Worm (Caenorhabditis elegans) whole organism, L4 larva: ENCODE data around the gene Y37D8A.2.

ENCODE experiments used
- F37D6.2 ChIP-seq: sonication (generic microtip); optimal IDR thresholded peaks from 2 replicates; lab custom pipeline; 2016; ENCODE audit warnings: mild to moderate bottlenecking, missing genetic modification characterization, missing compliant biosample characterization
- F44E2.7 ChIP-seq: fragments of 200-800 bp; sonication (Bioruptor generic); IDR thresholded peaks from 2 replicates; pipeline ENCODE4 v2.1.2; 2022; ENCODE audit warnings: missing genetic modification characterization, missing compliant biosample characterization
- F49E8.2 ChIP-seq: sonication (generic microtip); optimal IDR thresholded peaks from 2 replicates; lab custom pipeline; 2016; ENCODE audit warnings: missing compliant biosample characterization, mild to moderate bottlenecking, missing genetic modification characterization, borderline replicate concordance
- Y75B8A.6 ChIP-seq: fragments of 200-800 bp; sonication (Bioruptor generic); IDR thresholded peaks from 2 replicates; pipeline ENCODE4 v1.3.6; 2022; ENCODE audit warnings: missing genetic modification reagents, missing genetic modification characterization, missing compliant biosample characterization
- ZK337.2 ChIP-seq: fragments of 200-800 bp; sonication (Bioruptor generic); IDR thresholded peaks from 2 replicates; pipeline ENCODE4 v1.3.6; 2022; ENCODE audit warnings: missing genetic modification reagents, missing genetic modification characterization, missing compliant biosample characterization
- ZK546.5 ChIP-seq, 2 experiments: sonication (generic microtip); optimal IDR thresholded peaks; 2 replicates each; lab custom pipeline; 2017; ENCODE audit warnings: missing biosample characterization in 2 of 2, missing genetic modification characterization in 2 of 2
- aha-1 ChIP-seq: fragments of 150-350 bp; peaks from one replicate; lab custom pipeline; 2014; ENCODE audit warnings: missing biosample characterization, missing genetic modification characterization
- ceh-20 ChIP-seq: fragments of 200-800 bp; sonication (Bioruptor generic); IDR thresholded peaks from 2 replicates; pipeline ENCODE4 v1.3.6; 2022; ENCODE audit warnings: missing genetic modification reagents, missing genetic modification characterization, missing compliant biosample characterization
- ceh-28 ChIP-seq: fragments of 150-350 bp; optimal IDR thresholded peaks from 2 replicates; lab custom pipeline; 2014; ENCODE audit warnings: missing biosample characterization, missing genetic modification reagents, missing genetic modification characterization
- ceh-44 ChIP-seq: fragments of 200-800 bp; sonication (Bioruptor generic); IDR thresholded peaks from 2 replicates; pipeline ENCODE4 v1.3.6; 2022; ENCODE audit warnings: missing genetic modification reagents, missing genetic modification characterization, missing compliant biosample characterization
- ceh-62 ChIP-seq: sonication (generic microtip); optimal IDR thresholded peaks from 2 replicates; lab custom pipeline; 2017; ENCODE audit warnings: missing biosample characterization, missing genetic modification characterization
- ces-1 ChIP-seq: fragments of 150-350 bp; sonication (generic microtip); optimal IDR thresholded peaks from 4 replicates; lab custom pipeline; 2014; ENCODE audit warnings: missing biosample characterization, missing genetic modification reagents, missing genetic modification characterization
- ctbp-1 ChIP-seq: fragments of 200-800 bp; sonication (Bioruptor generic); IDR thresholded peaks from 2 replicates; pipeline ENCODE4 v1.3.6; 2022; ENCODE audit warnings: missing genetic modification reagents, missing genetic modification characterization, missing compliant biosample characterization
- daf-12 ChIP-seq: fragments of 150-350 bp; optimal IDR thresholded peaks from 2 replicates; lab custom pipeline; 2014; ENCODE audit warnings: missing biosample characterization, missing genetic modification reagents, missing genetic modification characterization
- daf-16 ChIP-seq, 3 experiments: sonication (generic microtip); optimal IDR thresholded peaks; 2 replicates each; lab custom pipeline; 2016 to 2017; ENCODE audit warnings: missing genetic modification characterization in 3 of 3, missing genetic modification reagents in 3 of 3, mild to moderate bottlenecking in 2 of 3, missing compliant biosample characterization in 2 of 3, missing biosample characterization in 1 of 3, moderate library complexity in 1 of 3
- daf-19 ChIP-seq: fragments of 200-800 bp; sonication (Bioruptor generic); conservative IDR thresholded peaks from 2 replicates; pipeline ENCODE4 v1.3.6; 2022; ENCODE audit warnings: missing genetic modification characterization, missing compliant biosample characterization
- dmd-6 ChIP-seq: fragments of 200-800 bp; sonication (Bioruptor generic); IDR thresholded peaks from 2 replicates; pipeline ENCODE4 v1.3.6; 2022; ENCODE audit warnings: missing genetic modification reagents, missing genetic modification characterization, missing compliant biosample characterization
- dmd-8 ChIP-seq: fragments of 200-800 bp; sonication (Bioruptor generic); IDR thresholded peaks from 2 replicates; pipeline ENCODE4 v1.3.6; 2022; ENCODE audit warnings: missing genetic modification characterization, missing compliant biosample characterization
- dmd-9 ChIP-seq: fragments of 200-800 bp; sonication (Bioruptor generic); IDR thresholded peaks from 2 replicates; pipeline ENCODE4 v1.3.6; 2022; ENCODE audit warnings: missing genetic modification reagents, missing genetic modification characterization, missing compliant biosample characterization
- dve-1 ChIP-seq: sonication (generic microtip); optimal IDR thresholded peaks from 2 replicates; lab custom pipeline; 2017; ENCODE audit warnings: antibody characterized with exemption, mild to moderate bottlenecking, missing genetic modification characterization, missing compliant biosample characterization; ENCODE audit not compliant: insufficient read depth
- egl-43 ChIP-seq: fragments of 200-800 bp; sonication (Bioruptor generic); IDR thresholded peaks from 2 replicates; pipeline ENCODE4 v1.3.6; 2022; ENCODE audit warnings: missing genetic modification reagents, missing genetic modification characterization, missing compliant biosample characterization
- fkh-10 ChIP-seq: fragments of 150-350 bp; optimal IDR thresholded peaks from 2 replicates; lab custom pipeline; 2014; ENCODE audit warnings: missing biosample characterization, missing genetic modification reagents, missing genetic modification characterization
- hlh-30 ChIP-seq: sonication (generic microtip); optimal IDR thresholded peaks from 2 replicates; lab custom pipeline; 2017; ENCODE audit warnings: antibody characterized with exemption, mild to moderate bottlenecking, missing genetic modification characterization, missing compliant biosample characterization; ENCODE audit not compliant: insufficient read depth
- lim-7 ChIP-seq: fragments of 200-800 bp; sonication (Bioruptor generic); IDR thresholded peaks from 2 replicates; pipeline ENCODE4 v1.3.6; 2022; ENCODE audit warnings: missing genetic modification characterization, missing compliant biosample characterization
- lin-1 ChIP-seq: fragments of 200-800 bp; sonication (Bioruptor generic); IDR thresholded peaks from 2 replicates; pipeline ENCODE4 v1.3.6; 2022; ENCODE audit warnings: missing genetic modification reagents, missing genetic modification characterization, missing compliant biosample characterization
- lin-38 ChIP-seq: fragments of 200-800 bp; sonication (Bioruptor generic); IDR thresholded peaks from 2 replicates; pipeline ENCODE4 v1.3.6; 2022; ENCODE audit warnings: missing genetic modification reagents, missing genetic modification characterization, missing compliant biosample characterization
- lin-39 ChIP-seq: fragments of 150-350 bp; optimal IDR thresholded peaks from 2 replicates; lab custom pipeline; 2014; ENCODE audit warnings: missing biosample characterization, missing genetic modification reagents, missing genetic modification characterization
- lsy-2 ChIP-seq, 2 experiments: fragments of 150-350 bp in 1 of 2; sonication (generic microtip) in 1 of 2; optimal IDR thresholded peaks; 2 replicates each; lab custom pipeline; 2014 to 2017; ENCODE audit warnings: missing biosample characterization in 2 of 2, missing genetic modification characterization in 2 of 2
- madf-9 ChIP-seq: fragments of 200-800 bp; sonication (Bioruptor generic); conservative IDR thresholded peaks from 2 replicates; pipeline ENCODE4 v1.3.6; 2022; ENCODE audit warnings: missing genetic modification reagents, missing genetic modification characterization, missing compliant biosample characterization
- mes-2 ChIP-seq: sonication (generic microtip); optimal IDR thresholded peaks from 2 replicates; lab custom pipeline; 2016; ENCODE audit warnings: missing genotype, mild to moderate bottlenecking, missing genetic modification characterization, missing compliant biosample characterization; ENCODE audit not compliant: poor library complexity, severe bottlenecking
- mxl-2 ChIP-seq: fragments of 200-800 bp; sonication (Bioruptor generic); conservative IDR thresholded peaks from 2 replicates; pipeline ENCODE4 v1.3.6; 2022; ENCODE audit warnings: missing genetic modification reagents, missing genetic modification characterization, missing compliant biosample characterization
- nhr-102 ChIP-seq: sonication (generic microtip); optimal IDR thresholded peaks from 2 replicates; lab custom pipeline; 2016; ENCODE audit warnings: mild to moderate bottlenecking, missing genetic modification characterization, moderate library complexity, missing compliant biosample characterization
- nhr-42 ChIP-seq: fragments of 200-800 bp; sonication (Bioruptor generic); IDR thresholded peaks from 2 replicates; pipeline ENCODE4 v1.3.6; 2022; ENCODE audit warnings: missing genetic modification characterization, missing compliant biosample characterization
- nhr-6 ChIP-seq: fragments of 150-350 bp; optimal IDR thresholded peaks from 2 replicates; lab custom pipeline; 2014; ENCODE audit warnings: missing biosample characterization, missing genetic modification characterization
- pha-4 ChIP-seq, 2 experiments: fragments of 150-350 bp in 1 of 2; fragments of 200-800 bp in 1 of 2; sonication (Bioruptor generic) in 1 of 2; IDR thresholded peaks in 1 of 2; optimal IDR thresholded peaks in 1 of 2; 2 replicates each; pipeline versions ENCODE4 v1.3.6 to Lab custom; 2014 to 2022; ENCODE audit warnings: missing genetic modification characterization in 2 of 2, missing genetic modification reagents in 2 of 2, missing biosample characterization in 1 of 2, missing compliant biosample characterization in 1 of 2
- spr-3 ChIP-seq: fragments of 200-800 bp; sonication (Bioruptor generic); optimal IDR thresholded peaks from 2 replicates; lab custom pipeline; 2018; ENCODE audit warnings: mild to moderate bottlenecking, missing genetic modification characterization, missing compliant biosample characterization
- tag-97 ChIP-seq: fragments of 200-800 bp; sonication (Bioruptor generic); IDR thresholded peaks from 2 replicates; pipeline ENCODE4 v1.3.6; 2022; ENCODE audit warnings: missing genetic modification characterization, missing compliant biosample characterization
- zfp-3 ChIP-seq: fragments of 200-800 bp; sonication (Bioruptor generic); conservative IDR thresholded peaks from 2 replicates; pipeline ENCODE4 v1.3.6; 2022; ENCODE audit warnings: missing genetic modification reagents, missing genetic modification characterization, missing compliant biosample characterization
- zip-11 ChIP-seq: fragments of 200-800 bp; sonication (Bioruptor generic); IDR thresholded peaks from 2 replicates; pipeline ENCODE4 v1.3.6; 2022; ENCODE audit warnings: missing genetic modification characterization, missing compliant biosample characterization
- zip-2 ChIP-seq: fragments of 150-350 bp; optimal IDR thresholded peaks from 2 replicates; lab custom pipeline; 2014; ENCODE audit warnings: missing biosample characterization, missing genetic modification characterization
- ztf-11 ChIP-seq: fragments of 150-350 bp; optimal IDR thresholded peaks from 2 replicates; lab custom pipeline; 2014; ENCODE audit warnings: missing biosample characterization, missing genetic modification characterization
- ztf-7 ChIP-seq: fragments of 150-350 bp; optimal IDR thresholded peaks from 2 replicates; lab custom pipeline; 2014; ENCODE audit warnings: missing biosample characterization, missing genetic modification characterization

Gene Y37D8A.2

ce11 chrIII:12864648-12865047, 44.7 kb downstream of the Y37D8A.2 start, which contains the start of gene Y37D8A.8:
Gene Y37D8A.8, plus strand, starts transcription at chrIII:12864948.
- TF ChIP-seq ztf-11 (tag; lab: Kevin White, UChicago) (no peak), aha-1 (tag; lab: Kevin White, UChicago) (peak; percentile 39)

- TF ChIP-seq ztf-11 (tag; lab: Kevin White, UChicago) (no peak), mes-2 (tag; lab: Kevin White, UChicago) (peak; percentile 9), tag-97 (GFP tag; lab: Robert Waterston, UW) (no peak), lsy-2 (tag; optimal IDR thresholded peaks at IDR 0.05; lab: Kevin White, UChicago) (peak in 1 of 2 experiments; percentile 40), lin-38 (GFP tag; lab: Robert Waterston, UW) (peak; percentile 38), aha-1 (tag; lab: Kevin White, UChicago) (peak; percentile 54), daf-16 (GFP tag; optimal IDR thresholded peaks at IDR 0.05; lab: Kevin White, UChicago) (no peak), daf-16 (tag; optimal IDR thresholded peaks at IDR 0.05; lab: Kevin White, UChicago) (peak; percentile 3)
These were observed 50.2 kb downstream of the Y37D8A.2 start, which contains the start of gene Y37D8A.6 for ce11 chrIII:12870060-12870696. Gene Y37D8A.6, minus strand, starts transcription at chrIII:12870297.

- TF ChIP-seq nhr-6 (tag; lab: Kevin White, UChicago) (peak; percentile 74), ces-1 (peak; percentile 45), ceh-20 (GFP tag; lab: Robert Waterston, UW) (peak; percentile 74), mxl-2 (GFP tag; lab: Robert Waterston, UW) (no peak), madf-9 (GFP tag; lab: Robert Waterston, UW) (peak; percentile 64), dve-1 (peak; percentile 91), hlh-30 (tag; lab: Kevin White, UChicago) (peak; percentile 77), ceh-44 (GFP tag; lab: Robert Waterston, UW) (0 out of 2 replicates have a peak, but pooled peaks have one; percentile 42), dmd-8 (GFP tag; lab: Robert Waterston, UW) (no peak), Y75B8A.6 (GFP tag; lab: Robert Waterston, UW) (no peak), dmd-6 (GFP tag; lab: Robert Waterston, UW) (peak; percentile 48), spr-3 (GFP tag; lab: Kevin White, UChicago) (peak; percentile 35), F49E8.2 (tag; lab: Kevin White, UChicago) (peak; percentile 60), lin-38 (GFP tag; lab: Robert Waterston, UW) (peak; percentile 88), egl-43 (GFP tag; lab: Robert Waterston, UW) (peak; percentile 72; the same call in 1 of the 2 replicates), nhr-102 (tag; lab: Kevin White, UChicago) (peak; percentile 78), lin-1 (GFP tag; lab: Robert Waterston, UW) (peak; percentile 37; the same call in 1 of the 2 replicates), F44E2.7 (GFP tag; lab: Robert Waterston, UW) (no peak), ztf-7 (tag; lab: Kevin White, UChicago) (peak; percentile 44), F37D6.2 (tag; lab: Kevin White, UChicago) (peak; percentile 71), daf-16 (GFP tag; optimal IDR thresholded peaks at IDR 0.05; lab: Kevin White, UChicago) (no peak), daf-16 (tag; optimal IDR thresholded peaks at IDR 0.05; lab: Kevin White, UChicago) (peak; percentile 78), zip-2 (tag; lab: Kevin White, UChicago) (peak; percentile 56), ZK546.5 (tag; optimal IDR thresholded peaks at IDR 0.05; lab: Kevin White, UChicago) (no peak), ctbp-1 (GFP tag; lab: Robert Waterston, UW) (peak; percentile 75), nhr-42 (GFP tag; lab: Robert Waterston, UW) (peak; percentile 67), dmd-9 (GFP tag; lab: Robert Waterston, UW) (peak; percentile 73), daf-12 (no peak), lin-39 (tag; lab: Kevin White, UChicago) (no peak), fkh-10 (GFP tag; lab: Kevin White, UChicago) (peak; percentile 74), ceh-28 (tag; lab: Kevin White, UChicago) (peak; percentile 47), lsy-2 (tag; optimal IDR thresholded peaks at IDR 0.05; lab: Kevin White, UChicago) (peak; percentile 75 to 94), aha-1 (tag; lab: Kevin White, UChicago) (peak; percentile 98), pha-4 (GFP tag; IDR thresholded peaks at IDR 0.05; lab: Robert Waterston, UW) (peak; percentile 84), pha-4 (tag; optimal IDR thresholded peaks at IDR 0.05; lab: Kevin White, UChicago) (peak; percentile 29), zfp-3 (GFP tag; lab: Robert Waterston, UW) (0 out of 2 replicates have a peak, but pooled peaks have one; percentile 35), ceh-62 (tag; lab: Kevin White, UChicago) (no peak), zip-11 (GFP tag; lab: Robert Waterston, UW) (no peak), daf-19 (GFP tag; lab: Robert Waterston, UW) (no peak), lim-7 (GFP tag; lab: Robert Waterston, UW) (0 out of 2 replicates have a peak, but pooled peaks have one; percentile 52), ZK337.2 (no peak)
These were observed 54.6 kb downstream of the Y37D8A.2 start, which contains the start of the genes mrg-1 and spcs-2 for ce11 chrIII:12874606-12875066. Gene mrg-1, minus strand, starts transcription at chrIII:12874656. Gene spcs-2, plus strand, starts transcription at chrIII:12875031.
